Fruit fly (Drosophila melanogaster): ENCODE results near the gene sfl.

Gene sfl

DNA sequence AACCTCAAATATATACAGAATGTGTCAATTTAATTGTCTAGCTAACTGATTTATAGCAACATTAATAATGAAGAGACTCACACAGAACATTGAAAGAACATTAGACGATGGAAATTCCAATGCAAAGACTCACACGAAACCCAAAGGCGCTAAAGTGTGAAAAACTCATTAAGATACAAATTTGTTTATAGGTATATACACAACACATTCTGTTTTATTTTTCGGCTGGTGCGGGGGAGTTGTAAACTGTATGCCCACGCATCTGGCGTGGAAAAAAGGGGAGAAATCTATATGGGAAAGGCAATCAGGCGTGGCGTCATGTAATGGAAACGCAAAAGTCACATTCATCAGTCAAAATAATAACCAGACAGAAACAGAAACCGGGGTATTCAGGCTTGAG is 24.2 kb downstream of the sfl start:
- TF ChIP-seq Myc (optimal IDR thresholded peaks at IDR 0.05) (no peak), h (optimal IDR thresholded peaks at IDR 0.05) (no peak), psq (optimal IDR thresholded peaks at IDR 0.05) (no peak), Sin3A (optimal IDR thresholded peaks at IDR 0.05) (no peak), insv (optimal IDR thresholded peaks at IDR 0.05) (no peak), ttk (optimal IDR thresholded peaks at IDR 0.05) (no peak)

DNA sequence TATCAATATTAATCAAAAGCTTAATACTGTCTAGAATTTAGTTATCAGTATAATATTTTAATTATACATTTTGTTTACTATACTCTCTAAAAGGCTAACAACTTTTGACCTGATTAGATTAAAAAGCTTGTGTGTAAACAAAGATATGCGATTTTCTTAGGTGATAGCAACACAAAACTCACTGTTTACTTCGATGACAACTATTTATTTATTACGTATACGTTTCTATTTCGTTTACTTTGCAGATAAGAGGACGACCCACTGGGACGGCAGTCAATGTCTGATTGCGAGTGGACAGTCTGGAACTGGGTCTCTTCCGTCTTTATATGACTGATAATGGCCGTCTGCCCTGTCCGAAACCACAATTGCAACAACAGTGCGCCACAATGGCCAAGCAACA is 27.3 kb downstream of the sfl start:
- TF ChIP-seq ttk (optimal IDR thresholded peaks at IDR 0.05) (no peak), Myc (optimal IDR thresholded peaks at IDR 0.05) (no peak), Sin3A (optimal IDR thresholded peaks at IDR 0.05) (no peak), insv (optimal IDR thresholded peaks at IDR 0.05) (no peak), h (optimal IDR thresholded peaks at IDR 0.05) (no peak), psq (optimal IDR thresholded peaks at IDR 0.05) (no peak)

DNA sequence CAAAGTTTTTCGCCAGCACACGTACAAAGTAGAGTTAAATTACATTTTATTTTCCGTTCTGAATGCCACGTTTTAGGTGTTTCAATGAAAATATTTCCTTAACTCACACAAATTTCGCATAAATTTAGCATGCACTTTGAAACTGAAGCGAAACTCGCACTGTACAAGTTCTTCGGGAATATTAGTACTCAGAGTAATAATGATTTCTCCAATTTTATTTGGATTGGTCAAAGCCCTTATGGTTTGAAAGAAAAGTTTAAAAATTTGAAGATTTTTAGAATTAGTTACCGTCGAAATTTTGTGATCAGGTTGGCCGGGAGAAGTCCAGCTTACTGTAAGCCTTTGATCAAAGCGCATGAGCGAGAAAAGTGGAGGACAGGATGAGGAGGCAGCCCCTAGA is 34.9 kb downstream of the sfl start, which contains the start of gene betaTub65B:
TSS of gene betaTub65B (plus strand) at position 301 of the 400 bp plus-strand sequence.
- TF ChIP-seq psq (optimal IDR thresholded peaks at IDR 0.05) (no peak), insv (optimal IDR thresholded peaks at IDR 0.05) (no peak), Myc (optimal IDR thresholded peaks at IDR 0.05) (no peak), ttk (optimal IDR thresholded peaks at IDR 0.05) (no peak), Sin3A (optimal IDR thresholded peaks at IDR 0.05) (no peak), h (optimal IDR thresholded peaks at IDR 0.05) (no peak)

DNA sequence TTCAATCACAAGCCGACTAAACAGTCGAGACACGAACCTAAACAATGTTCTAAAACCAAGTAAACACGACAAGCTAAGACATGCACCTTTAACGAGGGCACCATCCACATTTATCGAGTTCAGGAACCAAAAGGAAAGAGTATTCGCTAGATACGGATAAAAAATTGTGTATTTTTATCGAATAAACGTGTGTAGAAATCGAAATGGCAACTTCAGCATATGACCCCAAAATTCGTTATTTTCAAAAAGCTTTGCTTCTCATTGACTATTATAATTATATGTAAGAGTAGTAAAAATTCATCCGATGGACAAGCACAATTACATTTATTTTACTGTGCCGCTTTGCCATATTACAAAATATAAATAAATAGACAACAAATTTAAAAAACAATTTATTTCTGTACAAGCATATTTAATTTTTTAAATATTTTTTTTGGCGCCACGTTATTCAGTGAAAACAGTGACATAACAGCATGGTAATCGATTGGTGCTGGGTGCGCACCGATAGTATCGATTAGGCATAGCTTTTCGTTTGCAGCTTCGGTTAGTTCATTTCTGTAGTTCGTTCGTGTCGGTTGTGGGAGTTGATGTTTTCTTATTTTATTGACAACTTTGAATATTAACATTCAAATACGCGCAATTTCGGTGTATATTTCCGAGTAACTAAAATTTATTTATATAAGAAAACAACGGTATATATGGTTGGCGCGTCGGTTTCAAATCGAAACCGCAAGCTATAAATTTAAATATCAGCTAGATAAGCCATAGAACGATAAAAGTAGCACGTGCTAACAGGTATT is 54.9 kb downstream of the sfl start, which contains the start of gene MCU:
TSS of gene MCU (plus strand) at position 561 of the 800 bp plus-strand sequence.
- no peak for TF ChIP-seq Myc (optimal IDR thresholded peaks at IDR 0.05)
- no peak for TF ChIP-seq ttk (optimal IDR thresholded peaks at IDR 0.05)
- no peak for TF ChIP-seq Sin3A (optimal IDR thresholded peaks at IDR 0.05)
- no peak for TF ChIP-seq psq (optimal IDR thresholded peaks at IDR 0.05)
- TF ChIP-seq h (optimal IDR thresholded peaks at IDR 0.05), result no peak
- no peak for TF ChIP-seq insv (optimal IDR thresholded peaks at IDR 0.05)

DNA sequence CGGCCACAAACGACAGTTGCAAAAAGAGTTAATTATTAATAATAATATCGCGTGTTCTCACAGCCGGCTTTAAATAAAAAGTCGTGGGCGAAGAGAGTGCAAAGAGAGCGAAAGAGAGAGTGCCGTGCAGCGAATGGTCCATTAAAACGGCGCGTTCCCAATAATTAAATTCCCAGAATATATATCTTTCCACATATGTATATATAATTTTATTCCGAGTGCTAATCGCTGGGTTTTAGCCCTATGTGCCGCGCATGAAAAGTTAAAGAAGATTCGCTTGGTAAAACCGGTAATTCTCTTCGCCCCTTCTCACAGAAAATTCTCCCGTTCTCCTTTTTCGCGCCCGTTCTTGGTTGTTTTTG is 55.5 kb downstream of the sfl start:
- no peak for TF ChIP-seq insv (optimal IDR thresholded peaks at IDR 0.05)
- TF ChIP-seq Myc (optimal IDR thresholded peaks at IDR 0.05), result no peak
- no peak for TF ChIP-seq h (optimal IDR thresholded peaks at IDR 0.05)
- TF ChIP-seq Sin3A (optimal IDR thresholded peaks at IDR 0.05), result no peak
- TF ChIP-seq psq (optimal IDR thresholded peaks at IDR 0.05), result no peak
- no peak for TF ChIP-seq ttk (optimal IDR thresholded peaks at IDR 0.05)

DNA sequence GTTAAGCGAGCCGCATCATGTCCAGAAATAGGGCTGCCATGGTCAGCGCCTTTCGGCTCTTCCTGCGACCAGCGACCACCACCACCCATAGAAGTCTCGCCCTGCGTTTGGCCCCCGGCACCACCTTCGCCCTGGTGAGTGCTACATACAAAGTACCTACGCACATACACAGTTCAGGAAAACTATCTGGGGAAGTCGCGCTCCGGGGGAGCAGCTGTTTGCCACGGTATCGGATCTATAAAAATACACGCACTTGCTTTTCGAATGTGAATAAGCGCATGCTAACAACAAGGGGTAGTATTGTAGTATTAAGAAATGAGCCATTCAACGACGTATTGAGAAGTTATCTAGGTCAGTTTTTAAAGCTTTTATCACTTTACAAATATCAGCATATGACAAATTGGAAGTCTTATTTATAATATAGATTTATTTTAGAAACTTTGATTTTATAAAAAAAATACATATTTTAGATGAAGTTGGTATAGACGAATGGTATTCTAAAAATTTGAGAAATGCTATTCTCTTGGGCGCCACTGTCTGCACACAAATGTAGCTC is 56.4 kb downstream of the sfl start:
- TF ChIP-seq Myc (optimal IDR thresholded peaks at IDR 0.05), result no peak

DNA sequence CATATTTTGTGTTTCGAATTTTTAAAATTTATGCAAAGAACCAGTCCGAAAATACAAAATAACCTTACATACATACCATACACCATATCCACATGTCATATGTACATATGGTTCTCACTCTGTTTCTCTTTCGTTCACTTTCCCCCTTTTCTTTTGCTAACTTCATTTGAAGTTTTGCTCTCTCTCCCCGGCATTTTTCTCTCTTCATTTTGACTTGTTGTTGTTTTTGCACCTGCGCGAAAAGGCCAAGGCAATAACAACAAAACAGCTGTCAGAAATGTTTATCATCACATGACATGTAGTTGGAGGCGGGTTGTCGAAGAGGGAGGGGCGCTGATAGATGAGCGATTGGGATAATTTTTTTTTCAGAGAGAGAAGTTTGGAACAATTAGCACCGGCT is 56.9 kb downstream of the sfl start:
- TF ChIP-seq h (optimal IDR thresholded peaks at IDR 0.05) (no peak), psq (optimal IDR thresholded peaks at IDR 0.05) (no peak), Sin3A (optimal IDR thresholded peaks at IDR 0.05) (no peak), insv (optimal IDR thresholded peaks at IDR 0.05) (no peak), Myc (optimal IDR thresholded peaks at IDR 0.05) (no peak), ttk (optimal IDR thresholded peaks at IDR 0.05) (no peak)

DNA sequence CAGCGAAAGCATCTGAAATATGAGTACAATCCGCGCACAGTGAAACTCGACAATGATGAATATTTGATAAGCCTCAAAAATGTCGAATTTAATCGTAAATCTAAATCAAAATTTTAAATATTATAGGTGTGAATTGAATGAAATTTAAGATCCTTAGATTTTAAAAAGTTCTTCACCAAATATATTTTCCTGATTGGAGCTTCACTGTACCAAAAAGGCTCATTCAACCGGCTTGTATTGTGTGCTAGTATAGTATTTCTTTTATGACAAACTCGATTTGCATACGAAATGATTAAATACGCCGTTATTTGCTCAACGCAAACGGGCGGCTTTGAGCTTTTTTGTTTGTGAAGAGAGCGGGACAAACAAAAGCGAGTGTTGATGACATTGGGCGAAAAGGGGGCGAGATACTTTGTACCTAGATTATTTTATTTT is 57.5 kb downstream of the sfl start:
- TF ChIP-seq ttk (optimal IDR thresholded peaks at IDR 0.05) (no peak), Myc (optimal IDR thresholded peaks at IDR 0.05) (no peak), h (optimal IDR thresholded peaks at IDR 0.05) (no peak), Sin3A (optimal IDR thresholded peaks at IDR 0.05) (no peak), insv (optimal IDR thresholded peaks at IDR 0.05) (no peak), psq (optimal IDR thresholded peaks at IDR 0.05) (no peak)

DNA sequence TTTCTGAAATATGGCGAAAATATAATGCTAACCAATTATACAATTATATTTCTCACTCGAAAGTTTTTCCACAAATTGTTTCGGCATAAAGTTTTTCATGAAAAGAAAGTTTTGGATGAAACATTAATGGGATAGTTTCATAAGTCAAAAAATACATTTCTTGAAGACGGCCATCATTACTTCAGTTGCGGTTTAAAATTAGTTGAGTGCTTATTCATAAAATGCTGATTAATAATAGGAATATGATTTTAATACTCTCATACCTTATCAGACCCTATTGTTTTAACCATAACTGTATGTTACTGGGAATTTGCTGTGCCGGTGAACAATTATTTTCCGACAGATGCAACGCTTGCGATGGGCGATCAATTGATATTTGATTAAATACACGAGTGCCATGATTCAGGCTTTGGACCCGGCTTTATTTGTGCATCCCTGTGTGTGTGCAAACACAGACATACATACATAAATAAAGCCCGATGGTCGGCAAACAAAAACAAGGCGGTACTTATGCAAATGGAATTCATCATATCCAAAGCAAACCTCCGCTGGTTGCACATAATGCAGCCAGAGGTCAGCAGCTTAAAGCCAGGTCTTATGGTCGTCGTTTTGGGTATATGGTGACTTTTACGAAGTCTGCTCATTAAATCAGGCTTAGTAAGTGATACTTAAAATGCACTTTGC is 58.7 kb downstream of the sfl start:
- no peak for TF ChIP-seq h (optimal IDR thresholded peaks at IDR 0.05)
- no peak for TF ChIP-seq Myc (optimal IDR thresholded peaks at IDR 0.05)
- no peak for TF ChIP-seq Sin3A (optimal IDR thresholded peaks at IDR 0.05)

DNA sequence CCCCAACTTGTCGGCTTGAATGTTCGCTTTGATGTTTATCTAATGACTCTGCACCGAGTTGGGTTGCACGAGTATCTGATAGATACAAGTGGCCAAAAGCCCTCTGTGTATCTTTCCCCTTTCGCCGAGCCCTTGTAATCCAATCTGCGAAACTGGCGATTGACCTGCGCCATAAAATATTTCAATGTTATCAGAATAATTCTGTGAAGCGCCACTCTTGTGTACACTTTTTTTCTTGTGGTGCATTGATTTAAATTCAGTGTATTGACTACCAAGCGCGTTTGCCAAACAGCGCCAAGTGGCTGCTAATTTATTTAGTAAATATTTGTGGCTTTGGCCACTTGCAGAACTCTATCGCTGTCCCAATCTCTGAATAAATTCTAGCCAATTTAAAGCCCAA is 60.7 kb downstream of the sfl start:
- TF ChIP-seq Sin3A (optimal IDR thresholded peaks at IDR 0.05) (no peak), psq (optimal IDR thresholded peaks at IDR 0.05) (no peak), Myc (optimal IDR thresholded peaks at IDR 0.05) (no peak), insv (optimal IDR thresholded peaks at IDR 0.05) (no peak), ttk (optimal IDR thresholded peaks at IDR 0.05) (no peak), h (optimal IDR thresholded peaks at IDR 0.05) (no peak)

DNA sequence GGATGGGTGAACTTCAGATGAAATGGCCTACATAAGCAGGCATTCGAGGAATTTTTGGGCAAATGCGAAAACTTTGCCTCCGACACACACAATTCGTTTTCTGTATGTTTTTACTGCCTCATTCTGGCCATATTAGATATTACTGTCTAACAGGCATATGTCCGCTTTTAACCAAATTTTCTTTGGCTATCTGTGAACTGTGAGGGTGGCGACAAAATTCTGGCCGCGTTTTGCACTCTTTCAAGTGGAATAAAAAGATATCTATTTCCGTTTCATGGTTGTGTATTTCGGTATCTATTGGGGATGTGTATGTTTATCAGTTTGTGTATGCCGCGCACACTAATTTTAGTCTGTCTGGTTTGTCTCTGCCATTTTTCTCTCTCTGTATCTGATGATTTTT is 63.0 kb downstream of the sfl start:
- TF ChIP-seq Sin3A (optimal IDR thresholded peaks at IDR 0.05) (no peak), psq (optimal IDR thresholded peaks at IDR 0.05) (no peak), ttk (optimal IDR thresholded peaks at IDR 0.05) (no peak), insv (optimal IDR thresholded peaks at IDR 0.05) (no peak), Myc (optimal IDR thresholded peaks at IDR 0.05) (no peak), h (optimal IDR thresholded peaks at IDR 0.05) (no peak)

DNA sequence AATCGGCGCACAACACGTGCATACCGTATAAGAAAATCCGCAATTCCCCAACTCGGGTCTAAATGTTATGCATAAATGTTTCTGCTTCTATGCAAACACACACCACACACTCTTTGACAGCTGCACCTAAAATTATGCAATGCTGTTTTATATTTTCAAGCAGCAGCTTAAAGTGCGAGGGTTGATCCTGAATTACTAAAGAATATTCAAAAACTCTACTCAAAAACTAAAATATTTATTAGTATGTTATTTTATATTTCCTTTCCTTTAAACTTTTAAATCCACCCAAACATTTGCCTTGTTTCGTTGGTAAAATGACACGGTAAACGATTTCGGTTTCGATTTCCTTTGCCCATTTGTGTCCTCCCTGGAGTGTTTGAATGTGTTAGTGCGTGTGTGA is 65.6 kb downstream of the sfl start:
- no peak for TF ChIP-seq Myc (optimal IDR thresholded peaks at IDR 0.05)
- no peak for TF ChIP-seq insv (optimal IDR thresholded peaks at IDR 0.05)
- TF ChIP-seq h (optimal IDR thresholded peaks at IDR 0.05), result no peak
- no peak for TF ChIP-seq Sin3A (optimal IDR thresholded peaks at IDR 0.05)
- TF ChIP-seq psq (optimal IDR thresholded peaks at IDR 0.05), result no peak
- no peak for TF ChIP-seq ttk (optimal IDR thresholded peaks at IDR 0.05)
